Worm (Caenorhabditis elegans) whole organism, L4 larva: ENCODE measurements around the gene ife-2.

Source experiments
- F44E2.7 ChIP-seq: fragments of 200-800 bp; sonication (Bioruptor generic); IDR thresholded peaks from 2 replicates; pipeline ENCODE4 v2.1.2; 2022; ENCODE audit warnings: missing genetic modification characterization, missing compliant biosample characterization
- T26A8.4 ChIP-seq: fragments of 200-800 bp; sonication (Bioruptor generic); IDR thresholded peaks from 2 replicates; pipeline ENCODE4 v1.3.6; 2022; ENCODE audit warnings: missing genetic modification characterization, missing compliant biosample characterization
- Y105C5A.15 ChIP-seq: fragments of 200-800 bp; sonication (Bioruptor generic); IDR thresholded peaks from 2 replicates; pipeline ENCODE4 v1.3.6; 2022; ENCODE audit warnings: missing genetic modification characterization, missing compliant biosample characterization
- Y48G9A.11 ChIP-seq: fragments of 200-800 bp; sonication (Bioruptor generic); IDR thresholded peaks from 2 replicates; pipeline ENCODE4 v1.3.6; 2022; ENCODE audit warnings: missing genetic modification reagents, missing genetic modification characterization, missing compliant biosample characterization
- ZK337.2 ChIP-seq: fragments of 200-800 bp; sonication (Bioruptor generic); IDR thresholded peaks from 2 replicates; pipeline ENCODE4 v1.3.6; 2022; ENCODE audit warnings: missing genetic modification reagents, missing genetic modification characterization, missing compliant biosample characterization
- aha-1 ChIP-seq: fragments of 150-350 bp; peaks from one replicate; lab custom pipeline; 2014; ENCODE audit warnings: missing biosample characterization, missing genetic modification characterization
- ceh-28 ChIP-seq: fragments of 150-350 bp; optimal IDR thresholded peaks from 2 replicates; lab custom pipeline; 2014; ENCODE audit warnings: missing biosample characterization, missing genetic modification reagents, missing genetic modification characterization
- ceh-44 ChIP-seq: fragments of 200-800 bp; sonication (Bioruptor generic); IDR thresholded peaks from 2 replicates; pipeline ENCODE4 v1.3.6; 2022; ENCODE audit warnings: missing genetic modification reagents, missing genetic modification characterization, missing compliant biosample characterization
- ceh-82 ChIP-seq: sonication (generic microtip); optimal IDR thresholded peaks from 2 replicates; lab custom pipeline; 2017; ENCODE audit warnings: missing biosample characterization, missing genetic modification characterization
- cey-2 ChIP-seq: sonication (generic microtip); optimal IDR thresholded peaks from 3 replicates; lab custom pipeline; 2017; ENCODE audit warnings: missing genetic modification characterization, mild to moderate bottlenecking, missing compliant biosample characterization, antibody characterized with exemption, borderline replicate concordance; ENCODE audit not compliant: insufficient read depth
- ctbp-1 ChIP-seq: fragments of 200-800 bp; sonication (Bioruptor generic); IDR thresholded peaks from 2 replicates; pipeline ENCODE4 v1.3.6; 2022; ENCODE audit warnings: missing genetic modification reagents, missing genetic modification characterization, missing compliant biosample characterization
- dve-1 ChIP-seq: sonication (generic microtip); optimal IDR thresholded peaks from 2 replicates; lab custom pipeline; 2017; ENCODE audit warnings: antibody characterized with exemption, mild to moderate bottlenecking, missing genetic modification characterization, missing compliant biosample characterization; ENCODE audit not compliant: insufficient read depth
- egl-43 ChIP-seq: fragments of 200-800 bp; sonication (Bioruptor generic); IDR thresholded peaks from 2 replicates; pipeline ENCODE4 v1.3.6; 2022; ENCODE audit warnings: missing genetic modification reagents, missing genetic modification characterization, missing compliant biosample characterization
- gei-8 ChIP-seq: fragments of 200-800 bp; sonication (Bioruptor generic); optimal IDR thresholded peaks from 2 replicates; lab custom pipeline; 2018; ENCODE audit warnings: mild to moderate bottlenecking, missing genetic modification characterization, missing compliant biosample characterization
- hlh-11 ChIP-seq: fragments of 200-800 bp; sonication (Bioruptor generic); optimal IDR thresholded peaks from 2 replicates; lab custom pipeline; 2018; ENCODE audit warnings: mild to moderate bottlenecking, missing genetic modification characterization, missing compliant biosample characterization
- hlh-30 ChIP-seq: sonication (generic microtip); optimal IDR thresholded peaks from 2 replicates; lab custom pipeline; 2017; ENCODE audit warnings: antibody characterized with exemption, mild to moderate bottlenecking, missing genetic modification characterization, missing compliant biosample characterization; ENCODE audit not compliant: insufficient read depth
- hmg-1.1 ChIP-seq: fragments of 200-800 bp; sonication (Bioruptor generic); IDR thresholded peaks from 2 replicates; pipeline ENCODE4 v1.3.6; 2022; ENCODE audit warnings: missing genetic modification reagents, missing genetic modification characterization, missing compliant biosample characterization
- lim-7 ChIP-seq: fragments of 200-800 bp; sonication (Bioruptor generic); IDR thresholded peaks from 2 replicates; pipeline ENCODE4 v1.3.6; 2022; ENCODE audit warnings: missing genetic modification characterization, missing compliant biosample characterization
- lin-29 ChIP-seq: fragments of 200-800 bp; sonication (Bioruptor generic); IDR thresholded peaks from 2 replicates; pipeline ENCODE4 v1.3.6; 2022; ENCODE audit warnings: missing genetic modification reagents, missing genetic modification characterization, missing compliant biosample characterization
- lir-3 ChIP-seq: sonication (generic microtip); optimal IDR thresholded peaks from 2 replicates; lab custom pipeline; 2016; ENCODE audit warnings: mild to moderate bottlenecking, missing genetic modification characterization, missing compliant biosample characterization
- madf-5 ChIP-seq, 2 experiments: fragments of 200-800 bp; sonication (Bioruptor generic); IDR thresholded peaks; 2 replicates each; pipeline ENCODE4 v1.3.6; 2022; ENCODE audit warnings: missing compliant biosample characterization in 2 of 2, missing genetic modification characterization in 2 of 2
- mdl-1 ChIP-seq, 2 experiments: fragments of 150-350 bp in 1 of 2; sonication (generic microtip) in 1 of 2; optimal IDR thresholded peaks; 2 replicates each; lab custom pipeline; 2014 to 2017; ENCODE audit warnings: missing biosample characterization in 2 of 2, missing genetic modification characterization in 2 of 2
- mep-1 ChIP-seq: fragments of 150-350 bp; sonication (generic microtip); optimal IDR thresholded peaks from 3 replicates; lab custom pipeline; 2014; ENCODE audit warnings: missing biosample characterization, missing genetic modification characterization
- mes-2 ChIP-seq: sonication (generic microtip); optimal IDR thresholded peaks from 2 replicates; lab custom pipeline; 2016; ENCODE audit warnings: missing genotype, mild to moderate bottlenecking, missing genetic modification characterization, missing compliant biosample characterization; ENCODE audit not compliant: poor library complexity, severe bottlenecking
- mxl-2 ChIP-seq: fragments of 200-800 bp; sonication (Bioruptor generic); conservative IDR thresholded peaks from 2 replicates; pipeline ENCODE4 v1.3.6; 2022; ENCODE audit warnings: missing genetic modification reagents, missing genetic modification characterization, missing compliant biosample characterization
- mxl-3 ChIP-seq: fragments of 200-800 bp; sonication (Bioruptor generic); optimal IDR thresholded peaks from 2 replicates; lab custom pipeline; 2018; ENCODE audit warnings: mild to moderate bottlenecking, missing genetic modification characterization, missing compliant biosample characterization
- nhr-237 ChIP-seq: sonication (generic microtip); optimal IDR thresholded peaks from 2 replicates; lab custom pipeline; 2017; ENCODE audit warnings: missing biosample characterization, missing genetic modification characterization
- nhr-28 ChIP-seq: fragments of 150-350 bp; optimal IDR thresholded peaks from 2 replicates; lab custom pipeline; 2014; ENCODE audit warnings: missing biosample characterization, missing genetic modification characterization
- php-3 ChIP-seq: fragments of 200-800 bp; sonication (Bioruptor generic); IDR thresholded peaks from 2 replicates; pipeline ENCODE4 v1.3.6; 2022; ENCODE audit warnings: missing genetic modification reagents, missing genetic modification characterization, missing compliant biosample characterization
- rbr-2 ChIP-seq: sonication (generic microtip); optimal IDR thresholded peaks from 2 replicates; lab custom pipeline; 2016; ENCODE audit warnings: missing genotype, missing genetic modification characterization, missing compliant biosample characterization
- snpc-4 ChIP-seq: fragments of 150-350 bp; optimal IDR thresholded peaks from 2 replicates; lab custom pipeline; 2014; ENCODE audit warnings: missing biosample characterization, missing genetic modification characterization
- spr-3 ChIP-seq: fragments of 200-800 bp; sonication (Bioruptor generic); optimal IDR thresholded peaks from 2 replicates; lab custom pipeline; 2018; ENCODE audit warnings: mild to moderate bottlenecking, missing genetic modification characterization, missing compliant biosample characterization
- tag-97 ChIP-seq: fragments of 200-800 bp; sonication (Bioruptor generic); IDR thresholded peaks from 2 replicates; pipeline ENCODE4 v1.3.6; 2022; ENCODE audit warnings: missing genetic modification characterization, missing compliant biosample characterization
- vab-7 ChIP-seq: fragments of 200-800 bp; sonication (Bioruptor generic); IDR thresholded peaks from 2 replicates; pipeline ENCODE4 v1.3.6; 2022; ENCODE audit warnings: missing genetic modification reagents, missing genetic modification characterization, missing compliant biosample characterization
- zfp-2 ChIP-seq: sonication (generic microtip); optimal IDR thresholded peaks from 2 replicates; lab custom pipeline; 2016; ENCODE audit warnings: mild to moderate bottlenecking, missing genetic modification characterization, missing compliant biosample characterization
- zfp-3 ChIP-seq: fragments of 200-800 bp; sonication (Bioruptor generic); conservative IDR thresholded peaks from 2 replicates; pipeline ENCODE4 v1.3.6; 2022; ENCODE audit warnings: missing genetic modification reagents, missing genetic modification characterization, missing compliant biosample characterization
- ztf-11 ChIP-seq: fragments of 150-350 bp; optimal IDR thresholded peaks from 2 replicates; lab custom pipeline; 2014; ENCODE audit warnings: missing biosample characterization, missing genetic modification characterization

Gene ife-2

DNA sequence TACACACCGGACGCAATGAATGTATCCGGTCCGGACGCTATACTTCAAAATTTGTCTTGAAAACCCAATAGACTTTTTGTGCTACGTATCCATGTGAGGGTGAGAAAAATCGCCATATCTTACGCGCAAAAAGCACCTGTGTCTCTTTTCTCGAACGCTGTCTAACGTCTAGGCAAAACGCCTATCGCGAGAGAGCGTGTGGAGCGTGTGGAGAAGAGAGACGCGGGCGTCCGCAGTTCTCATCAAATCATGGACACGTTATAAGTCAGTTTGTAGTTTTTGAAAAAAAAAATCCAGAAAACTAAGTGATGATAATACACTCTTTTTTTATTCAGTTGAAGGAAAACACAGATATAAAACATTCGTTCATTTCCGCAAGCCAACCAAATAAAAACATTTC, 1.5 kb downstream of the ife-2 start:
- TF ChIP-seq dve-1 (tag; lab: Kevin White, UChicago) = peak; percentile 11
- peak; percentile 55 for TF ChIP-seq hlh-30 (tag; lab: Kevin White, UChicago)
- peak; percentile 43 for TF ChIP-seq mes-2 (tag; lab: Kevin White, UChicago)
- no peak for TF ChIP-seq cey-2 (tag; lab: Kevin White, UChicago)
- TF ChIP-seq mxl-3 (GFP tag; lab: Kevin White, UChicago) = peak; percentile 62
- 0 out of 2 replicates have a peak, but pooled peaks have one; percentile 34 for TF ChIP-seq egl-43 (GFP tag; lab: Robert Waterston, UW)
- no peak for TF ChIP-seq ceh-82 (tag; lab: Kevin White, UChicago)
- TF ChIP-seq ceh-44 (GFP tag; lab: Robert Waterston, UW) = no peak
- peak; percentile 22 for TF ChIP-seq hlh-11 (tag; lab: Kevin White, UChicago)
- TF ChIP-seq nhr-28 (tag; lab: Kevin White, UChicago) = peak; percentile 13
- TF ChIP-seq aha-1 (tag; lab: Kevin White, UChicago) = peak; percentile 70
- TF ChIP-seq hmg-1.1 (GFP tag; lab: Robert Waterston, UW) = peak; percentile 62
- peak; percentile 7 for TF ChIP-seq mep-1 (tag; lab: Kevin White, UChicago)

DNA sequence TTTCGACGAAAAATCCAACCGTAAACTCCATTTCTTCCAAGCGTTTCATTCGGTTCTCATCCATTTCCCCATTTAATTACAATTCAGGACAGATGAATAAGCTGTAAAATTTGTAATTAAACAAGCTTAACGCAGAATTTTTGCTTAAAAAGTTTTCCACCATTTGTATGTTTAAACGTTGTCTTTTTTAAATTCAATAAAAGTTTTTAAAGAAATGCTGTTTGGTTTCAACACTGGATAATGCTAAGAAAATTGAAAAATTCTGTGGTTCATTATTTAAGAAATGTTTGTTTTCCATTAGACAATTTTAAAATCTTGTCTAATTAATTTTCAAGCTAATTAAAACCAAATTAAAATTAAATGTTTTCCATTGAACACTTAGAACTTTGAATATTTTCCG, 2.0 kb downstream of the ife-2 start, which contains the start of gene R04A9.3:
R04A9.3 (minus strand) TSS at position 101 of the 400 bp plus-strand sequence.
- no peak for TF ChIP-seq nhr-237 (tag; lab: Kevin White, UChicago)

DNA sequence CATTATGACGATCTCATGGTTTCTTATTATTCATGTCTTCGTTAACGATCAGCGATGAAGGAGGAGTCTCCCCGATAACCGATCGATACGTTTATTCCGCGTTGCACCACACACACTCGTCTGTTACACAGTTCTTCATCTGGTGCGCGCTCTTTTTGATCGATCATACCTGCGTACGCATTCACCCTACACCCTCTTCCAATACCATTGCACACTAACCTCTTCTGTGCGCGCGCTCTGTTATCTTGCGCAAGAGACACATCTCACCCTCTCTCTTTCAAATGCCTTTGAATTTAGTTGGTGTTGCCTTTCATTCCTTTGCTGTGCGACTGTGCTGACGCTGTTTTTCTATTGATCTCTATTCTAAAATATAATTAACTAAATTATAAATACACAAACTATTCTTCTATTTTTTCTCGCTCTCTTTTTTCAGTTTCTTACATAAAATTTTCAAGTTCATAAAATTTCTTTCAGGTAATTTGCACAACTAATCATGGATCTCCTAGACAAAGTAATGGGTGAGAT, 10.7 kb downstream of the ife-2 start, which contains the start of gene nrde-3:
nrde-3 (plus strand) TSS at position 475 of the 525 bp plus-strand sequence.
- no peak for TF ChIP-seq tag-97 (GFP tag; lab: Robert Waterston, UW)
- TF ChIP-seq lim-7 (GFP tag; lab: Robert Waterston, UW) = no peak
- no peak for TF ChIP-seq F44E2.7
- TF ChIP-seq lin-29 = no peak
- TF ChIP-seq lir-3 (tag; lab: Kevin White, UChicago) = no peak
- TF ChIP-seq rbr-2 = no peak
- TF ChIP-seq snpc-4 (tag; lab: Kevin White, UChicago) = no peak
- no peak for TF ChIP-seq mxl-2 (GFP tag; lab: Robert Waterston, UW)
- no peak for TF ChIP-seq mdl-1 (tag; optimal IDR thresholded peaks at IDR 0.05; lab: Kevin White, UChicago)
- TF ChIP-seq ceh-28 (tag; lab: Kevin White, UChicago) = no peak
- TF ChIP-seq mes-2 (tag; lab: Kevin White, UChicago) = no peak
- no peak for TF ChIP-seq Y48G9A.11
- no peak for TF ChIP-seq ctbp-1 (GFP tag; lab: Robert Waterston, UW)
- TF ChIP-seq, all 104 proteins: peak for 0

DNA sequence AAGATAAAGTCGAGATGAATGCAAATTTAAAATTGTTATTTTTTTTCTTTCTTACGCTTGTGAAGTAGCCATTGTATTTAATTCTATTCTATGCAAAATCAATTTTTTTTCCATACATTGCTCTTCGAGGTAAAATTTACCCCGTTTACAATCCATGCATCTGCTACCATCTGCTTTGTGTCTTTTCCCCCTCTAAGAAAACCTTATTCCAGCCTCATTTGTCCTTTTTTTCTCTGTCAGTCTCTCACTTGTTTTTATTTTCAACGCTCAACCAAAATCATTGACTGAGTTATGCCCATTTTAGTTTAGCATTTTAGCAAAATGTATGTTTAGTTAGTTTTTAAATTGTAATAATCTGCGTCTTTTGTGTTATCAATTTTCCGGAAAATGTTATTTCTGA, 12.6 kb downstream of the ife-2 start:
- no peak for TF ChIP-seq Y105C5A.15 (GFP tag; lab: Robert Waterston, UW)
- TF ChIP-seq ceh-28 (tag; lab: Kevin White, UChicago) = no peak
- TF ChIP-seq zfp-2 (tag; lab: Kevin White, UChicago) = no peak
- TF ChIP-seq spr-3 (GFP tag; lab: Kevin White, UChicago) = no peak
- TF ChIP-seq zfp-3 (GFP tag; lab: Robert Waterston, UW) = no peak
- TF ChIP-seq hlh-11 (tag; lab: Kevin White, UChicago) = no peak
- TF ChIP-seq madf-5 (GFP tag; IDR thresholded peaks at IDR 0.05; lab: Robert Waterston, UW) = no peak
- no peak for TF ChIP-seq mdl-1 (tag; optimal IDR thresholded peaks at IDR 0.05; lab: Kevin White, UChicago)
- no peak for TF ChIP-seq ZK337.2
- TF ChIP-seq ztf-11 (tag; lab: Kevin White, UChicago) = no peak
- no peak for TF ChIP-seq ceh-82 (tag; lab: Kevin White, UChicago)
- TF ChIP-seq vab-7 (GFP tag; lab: Robert Waterston, UW) = no peak
- no peak for TF ChIP-seq hlh-30 (tag; lab: Kevin White, UChicago)
- no peak for TF ChIP-seq gei-8 (GFP tag; lab: Kevin White, UChicago)
- TF ChIP-seq mxl-2 (GFP tag; lab: Robert Waterston, UW) = no peak
- no peak for TF ChIP-seq T26A8.4 (GFP tag; lab: Robert Waterston, UW)
- no peak for TF ChIP-seq lin-29
- no peak for TF ChIP-seq php-3
- TF ChIP-seq, all 104 proteins: peak for 0
